Worm (Caenorhabditis elegans): ENCODE data around the gene npp-26.
A peak's percentile ranks its signal among the peaks of the same experiment; 100 is the strongest.

Gene npp-26

DNA sequence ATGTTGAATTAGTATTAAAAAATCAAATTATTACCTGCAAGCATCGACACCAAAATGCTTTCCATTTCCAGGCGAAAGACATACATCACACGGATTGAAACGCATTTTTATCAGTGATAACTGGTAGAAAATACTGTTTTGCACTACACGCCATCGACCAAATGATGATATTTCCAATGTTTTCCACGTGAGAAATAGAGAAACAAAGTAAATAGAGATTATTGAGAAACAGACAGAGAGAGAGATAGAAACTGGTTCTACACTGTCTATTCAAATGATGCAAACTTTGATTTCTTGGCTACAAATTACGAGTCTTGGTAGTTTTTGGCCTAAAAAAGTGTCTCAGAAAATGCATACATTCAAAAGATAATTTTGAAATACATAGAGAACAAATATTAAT, 23.8 kb downstream of the npp-26 start, which contains the start of gene nhr-104 (continued):
- TF ChIP-seq lin-35 (GFP tag; optimal IDR thresholded peaks at IDR 0.05): peak in 1 of 2 experiments; percentile 74
- no peak for TF ChIP-seq mab-9 (GFP tag; IDR thresholded peaks at IDR 0.05)
- no peak for TF ChIP-seq ztf-11 (tag; optimal IDR thresholded peaks at IDR 0.05)
- no peak for TF ChIP-seq xbp-1 (tag; optimal IDR thresholded peaks at IDR 0.05)
- TF ChIP-seq hlh-4 (tag; optimal IDR thresholded peaks at IDR 0.05): no peak
- TF ChIP-seq lir-3 (tag; optimal IDR thresholded peaks at IDR 0.05; ENCODE audit: poor library complexity): no peak
- TF ChIP-seq grh-1 (GFP tag; IDR thresholded peaks at IDR 0.05): peak; percentile 87
- no peak; the same call in 1 of the 2 replicates for TF ChIP-seq nhr-19 (GFP tag; conservative IDR thresholded peaks at IDR 0.05)
- TF ChIP-seq ceh-90 (tag; optimal IDR thresholded peaks at IDR 0.05): no peak
- peak; percentile 47 for TF ChIP-seq pag-3 (tag; optimal IDR thresholded peaks at IDR 0.05; ENCODE audit: borderline replicate concordance, insufficient read depth)
- TF ChIP-seq blmp-1 (tag; optimal IDR thresholded peaks at IDR 0.05): peak; percentile 31
- peak in 1 of 3 experiments; percentile 42 for TF ChIP-seq dpl-1 (GFP tag; optimal IDR thresholded peaks at IDR 0.05)
- no peak for TF ChIP-seq ces-1 (GFP tag; optimal IDR thresholded peaks at IDR 0.05)
- peak; percentile 8 for TF ChIP-seq nhr-237 (tag; optimal IDR thresholded peaks at IDR 0.05)

DNA sequence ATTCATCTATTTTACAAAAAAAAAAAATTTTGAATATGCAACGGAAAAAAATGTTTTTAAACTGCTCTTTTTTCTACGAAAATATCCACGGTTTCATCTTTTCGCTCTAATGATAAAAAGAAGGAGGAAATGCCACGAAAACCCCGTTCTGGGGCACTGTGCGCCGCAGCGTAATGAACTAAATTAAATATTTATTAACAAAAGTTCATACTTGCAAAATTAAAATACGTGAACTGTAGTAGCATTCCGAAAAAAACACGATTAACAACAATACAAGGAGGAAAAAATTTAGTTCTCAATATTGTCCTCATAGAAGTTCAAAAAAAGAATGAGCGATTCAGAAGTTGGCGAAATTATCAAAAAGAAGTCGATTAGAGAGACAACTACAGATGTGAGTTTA, 24.9 kb downstream of the npp-26 start, which contains the start of gene R11E3.1:
TSS of gene R11E3.1 (plus strand) at position 301 of the 400 bp plus-strand sequence.
- TF ChIP-seq nhr-12 (tag; optimal IDR thresholded peaks at IDR 0.05) (no peak), ceh-90 (tag; optimal IDR thresholded peaks at IDR 0.05) (no peak), lsy-2 (tag; optimal IDR thresholded peaks at IDR 0.05) (no peak), ama-1 (optimal IDR thresholded peaks at IDR 0.05) (no peak), ets-5 (GFP tag; IDR thresholded peaks at IDR 0.05) (no peak), swsn-7 (tag; optimal IDR thresholded peaks at IDR 0.05) (no peak), efl-1 (optimal IDR thresholded peaks at IDR 0.05) (no peak), efl-1 (GFP tag; optimal IDR thresholded peaks at IDR 0.05 in 1 of 2) (no peak), fos-1 (tag; optimal IDR thresholded peaks at IDR 0.05) (no peak), tbx-2 (tag; optimal IDR thresholded peaks at IDR 0.05) (no peak), zip-4 (GFP tag; optimal IDR thresholded peaks at IDR 0.05) (no peak), unc-30 (tag; optimal IDR thresholded peaks at IDR 0.05) (no peak), egl-27 (tag; optimal IDR thresholded peaks at IDR 0.05) (no peak), nhr-71 (tag; optimal IDR thresholded peaks at IDR 0.05) (no peak), lin-13 (GFP tag; optimal IDR thresholded peaks at IDR 0.05) (no peak)

DNA sequence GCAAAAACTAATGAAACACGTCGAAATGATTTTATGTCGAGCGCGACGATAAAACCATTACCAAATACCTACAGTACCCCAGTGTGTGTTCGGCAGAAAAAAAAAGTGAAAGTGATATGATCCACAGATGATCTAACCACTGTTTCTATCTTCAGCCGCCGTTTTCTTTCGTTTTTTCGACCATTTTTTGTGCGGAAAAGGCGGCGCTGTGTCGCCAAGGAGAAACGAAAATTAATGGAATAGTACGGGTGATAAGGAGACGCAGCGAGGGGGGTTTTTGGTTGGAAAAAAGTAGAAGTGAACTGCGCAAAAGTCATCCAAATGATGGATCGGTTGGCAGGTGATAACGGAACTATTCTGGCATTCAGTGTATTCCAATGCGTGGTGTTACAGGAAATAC, 30.6 kb downstream of the npp-26 start:
- TF ChIP-seq elt-3 (tag; optimal IDR thresholded peaks at IDR 0.05): peak in 1 of 6 experiments; percentile 3
- TF ChIP-seq blmp-1 (tag; optimal IDR thresholded peaks at IDR 0.05): peak; percentile 91
- no peak for TF ChIP-seq dpl-1 (GFP tag; optimal IDR thresholded peaks at IDR 0.05)

DNA sequence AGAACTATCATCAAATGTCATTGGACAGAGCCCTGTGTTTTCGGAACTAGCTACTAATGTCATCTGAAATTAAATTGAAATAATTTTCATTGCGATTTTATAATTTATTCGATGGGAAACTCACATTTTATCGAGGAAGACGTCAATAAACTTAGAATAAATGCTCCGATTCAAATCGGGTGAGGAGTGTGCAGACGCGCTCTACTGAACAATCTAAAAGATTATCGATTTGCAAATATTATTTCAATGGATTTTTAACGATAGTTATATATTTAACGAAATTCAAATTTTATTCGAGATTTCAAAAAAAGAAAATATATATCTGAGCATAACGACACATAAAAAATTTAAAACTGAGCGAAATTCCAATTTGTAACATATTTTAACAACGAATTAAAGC, 34.6 kb downstream of the npp-26 start, which contains the start of gene eor-1:
TSS of gene eor-1 (minus strand) at position 65 of the 400 bp plus-strand sequence.
- TF ChIP-seq nhr-85 (tag): peak; percentile 67
- TF ChIP-seq lin-39 (tag; optimal IDR thresholded peaks at IDR 0.05): no peak
- no peak for TF ChIP-seq ces-1 (GFP tag; optimal IDR thresholded peaks at IDR 0.05)
- peak; percentile 26 for TF ChIP-seq tbx-2 (tag; optimal IDR thresholded peaks at IDR 0.05)
- no peak for TF ChIP-seq blmp-1 (tag; optimal IDR thresholded peaks at IDR 0.05)
- TF ChIP-seq lsy-2 (tag; optimal IDR thresholded peaks at IDR 0.05): peak; percentile 49 to 77
- TF ChIP-seq unc-86 (tag; optimal IDR thresholded peaks at IDR 0.05): no peak
- no peak for TF ChIP-seq mab-9 (GFP tag; IDR thresholded peaks at IDR 0.05)
- no peak for TF ChIP-seq efl-3 (GFP tag; optimal IDR thresholded peaks at IDR 0.05)
- no peak for TF ChIP-seq ets-5 (GFP tag; IDR thresholded peaks at IDR 0.05)
- no peak for TF ChIP-seq nhr-77 (tag; optimal IDR thresholded peaks at IDR 0.05)
- TF ChIP-seq efl-1 (optimal IDR thresholded peaks at IDR 0.05): peak; percentile 42 to 55
- TF ChIP-seq efl-1 (GFP tag; optimal IDR thresholded peaks at IDR 0.05 in 1 of 2): peak; percentile 6 to 50
- peak; percentile 59 to 67 for TF ChIP-seq lin-35 (GFP tag; optimal IDR thresholded peaks at IDR 0.05)
- TF ChIP-seq lin-15B (tag; optimal IDR thresholded peaks at IDR 0.05): peak; percentile 30
- TF ChIP-seq unc-98 (GFP tag; IDR thresholded peaks at IDR 0.05): no peak
- peak; percentile 16 for TF ChIP-seq lir-3 (tag; optimal IDR thresholded peaks at IDR 0.05; ENCODE audit: poor library complexity)
- TF ChIP-seq C34B4.2 (tag; optimal IDR thresholded peaks at IDR 0.05): no peak
- no peak for TF ChIP-seq isw-1 (GFP tag; IDR thresholded peaks at IDR 0.05)
- TF ChIP-seq fos-1 (tag; optimal IDR thresholded peaks at IDR 0.05): no peak
- TF ChIP-seq swsn-7 (tag; optimal IDR thresholded peaks at IDR 0.05): peak; percentile 13
- no peak for TF ChIP-seq unc-62 (GFP tag; optimal IDR thresholded peaks at IDR 0.05)
- no peak for TF ChIP-seq nhr-84 (tag; optimal IDR thresholded peaks at IDR 0.05)
- no peak for TF ChIP-seq sox-4 (tag; optimal IDR thresholded peaks at IDR 0.05)
- no peak for TF ChIP-seq ceh-8 (GFP tag; optimal IDR thresholded peaks at IDR 0.05)
- TF ChIP-seq aha-1 (tag; optimal IDR thresholded peaks at IDR 0.05): no peak
- peak; percentile 15 to 69 (median 22) for TF ChIP-seq dpl-1 (GFP tag; optimal IDR thresholded peaks at IDR 0.05)
- no peak for TF ChIP-seq unc-130 (tag; optimal IDR thresholded peaks at IDR 0.05)
- TF ChIP-seq lin-13 (GFP tag; optimal IDR thresholded peaks at IDR 0.05): no peak
- TF ChIP-seq rnt-1 (tag; optimal IDR thresholded peaks at IDR 0.05): peak; percentile 17
- TF ChIP-seq nhr-71 (tag; optimal IDR thresholded peaks at IDR 0.05): no peak
